Fruit fly (Drosophila melanogaster) whole organism, embryonic: ENCODE data around the gene sun.

Experiments
- Bdp1 ChIP-seq: fragments of 200-800 bp; sonication (Bioruptor generic); optimal IDR thresholded peaks from 3 replicates; lab custom pipeline; 2016; ENCODE audit warnings: missing biosample characterization, missing genetic modification characterization
- CG10366 ChIP-seq: fragments of 200-800 bp; sonication (Bioruptor generic); IDR thresholded peaks from 2 replicates; pipeline ENCODE4 v1.3.6; 2022; ENCODE audit warnings: missing biosample characterization, missing genetic modification characterization
- CG10543 ChIP-seq: fragments of 200-800 bp; sonication (Bioruptor generic); optimal IDR thresholded peaks from 3 replicates; lab custom pipeline; 2017; ENCODE audit warnings: missing biosample characterization, mild to moderate bottlenecking, missing genetic modification characterization, moderate library complexity
- CG10959 ChIP-seq: fragments of 200-800 bp; sonication (Bioruptor generic); IDR thresholded peaks from 2 replicates; pipeline ENCODE4 v1.3.6; 2022; ENCODE audit warnings: missing biosample characterization, missing genetic modification characterization
- CG11085 ChIP-seq: fragments of 200-800 bp; sonication (Bioruptor generic); IDR thresholded peaks from 2 replicates; pipeline ENCODE4 v1.3.6; 2022; ENCODE audit warnings: missing biosample characterization, missing genetic modification characterization
- CG11093 ChIP-seq: fragments of 200-800 bp; sonication (Bioruptor generic); IDR thresholded peaks from 3 replicates; pipeline ENCODE4 v1.3.6; 2022; ENCODE audit warnings: missing biosample characterization, missing genetic modification characterization
- CG12071 ChIP-seq: fragments of 200-800 bp; sonication (Bioruptor generic); optimal IDR thresholded peaks from 3 replicates; lab custom pipeline; 2018; ENCODE audit warnings: missing biosample characterization, mild to moderate bottlenecking, missing genetic modification characterization
- CG12391 ChIP-seq: fragments of 200-800 bp; sonication (Bioruptor generic); optimal IDR thresholded peaks from 3 replicates; lab custom pipeline; 2018; ENCODE audit warnings: missing biosample characterization, mild to moderate bottlenecking, missing genetic modification characterization, moderate library complexity
- CG14667 ChIP-seq: fragments of 200-800 bp; sonication (Bioruptor generic); IDR thresholded peaks from 2 replicates; pipeline ENCODE4 v1.3.6; 2022; ENCODE audit warnings: missing biosample characterization, missing genetic modification characterization
- CG18619 ChIP-seq: fragments of 200-800 bp; sonication (Bioruptor generic); optimal IDR thresholded peaks from 3 replicates; lab custom pipeline; 2017; ENCODE audit warnings: missing biosample characterization, mild to moderate bottlenecking, missing genetic modification characterization
- CG2712 ChIP-seq: fragments of 200-800 bp; optimal IDR thresholded peaks from 3 replicates; lab custom pipeline; 2019; ENCODE audit warnings: missing biosample characterization, mild to moderate bottlenecking, missing genetic modification characterization, moderate library complexity
- CG2875 ChIP-seq: fragments of 200-800 bp; sonication (Bioruptor generic); optimal IDR thresholded peaks from 2 replicates; lab custom pipeline; 2017; ENCODE audit warnings: missing biosample characterization, mild to moderate bottlenecking, missing genetic modification characterization, missing genetic modification reagents
- CG31365 ChIP-seq: fragments of 200-800 bp; sonication (Bioruptor generic); optimal IDR thresholded peaks from 2 replicates; lab custom pipeline; 2018; ENCODE audit warnings: missing biosample characterization, mild to moderate bottlenecking, missing genetic modification characterization
- CG33557 ChIP-seq: fragments of 200-800 bp; sonication (Bioruptor generic); optimal IDR thresholded peaks from 2 replicates; lab custom pipeline; 2019; ENCODE audit warnings: missing biosample characterization, mild to moderate bottlenecking, missing genetic modification characterization, moderate library complexity
- CG4328 ChIP-seq: fragments of 200-800 bp; sonication (Bioruptor generic); optimal IDR thresholded peaks from 3 replicates; lab custom pipeline; 2017; ENCODE audit warnings: missing biosample characterization, missing genetic modification reagents, missing genetic modification characterization
- CG4617 ChIP-seq: fragments of 200-800 bp; sonication (Bioruptor generic); optimal IDR thresholded peaks from 3 replicates; lab custom pipeline; 2016; ENCODE audit warnings: missing biosample characterization, missing genetic modification characterization, borderline replicate concordance
- CG4707 ChIP-seq: fragments of 200-800 bp; sonication (Bioruptor generic); optimal IDR thresholded peaks from 2 replicates; lab custom pipeline; 2018; ENCODE audit warnings: missing biosample characterization, mild to moderate bottlenecking, missing genetic modification characterization, moderate library complexity
- CG6254 ChIP-seq: fragments of 200-800 bp; sonication (Bioruptor generic); optimal IDR thresholded peaks from 3 replicates; lab custom pipeline; 2017; ENCODE audit warnings: mild to moderate bottlenecking, missing biosample characterization, missing genetic modification reagents, missing genetic modification characterization
- CG9215 ChIP-seq: fragments of 200-800 bp; sonication (Bioruptor generic); IDR thresholded peaks from 2 replicates; pipeline ENCODE4 v1.3.6; 2022; ENCODE audit warnings: missing biosample characterization, missing genetic modification characterization
- CrebB ChIP-seq: fragments of 200-800 bp; sonication (Bioruptor generic); optimal IDR thresholded peaks from 3 replicates; lab custom pipeline; 2018; ENCODE audit warnings: missing biosample characterization, mild to moderate bottlenecking, missing genetic modification characterization
- Dbx ChIP-seq: fragments of 200-800 bp; sonication (Bioruptor generic); IDR thresholded peaks from 3 replicates; pipeline ENCODE4 v1.3.6; 2022; ENCODE audit warnings: missing biosample characterization, missing genetic modification characterization
- Doc3 ChIP-seq: fragments of 200-800 bp; sonication (Bioruptor generic); IDR thresholded peaks from 3 replicates; pipeline ENCODE4 v1.3.6; 2022; ENCODE audit warnings: missing biosample characterization, missing genetic modification characterization; ENCODE audit not compliant: partially characterized antibody
- Dref ChIP-seq: fragments of 200-800 bp; sonication (Bioruptor generic); IDR thresholded peaks from 2 replicates; pipeline ENCODE4 v1.3.6; 2022; ENCODE audit warnings: missing biosample characterization, missing genetic modification characterization
- Ets65A ChIP-seq: fragments of 200-800 bp; sonication (Bioruptor generic); peaks from one replicate; lab custom pipeline; 2016; ENCODE audit warnings: missing biosample characterization, missing genetic modification characterization
- Gug ChIP-seq: fragments of 200-800 bp; sonication (Bioruptor generic); IDR thresholded peaks from 4 replicates; pipeline ENCODE4 v1.3.6; 2022; ENCODE audit warnings: missing biosample characterization, missing genetic modification characterization
- HHEX ChIP-seq: fragments of 200-800 bp; sonication (Bioruptor generic); optimal IDR thresholded peaks from 3 replicates; lab custom pipeline; 2017; ENCODE audit warnings: missing biosample characterization, mild to moderate bottlenecking, missing genetic modification characterization, missing genetic modification reagents
- HLH54F ChIP-seq: fragments of 200-800 bp; sonication (Bioruptor generic); optimal IDR thresholded peaks from 3 replicates; lab custom pipeline; 2016; ENCODE audit warnings: missing biosample characterization, missing genetic modification characterization
- Med ChIP-seq: fragments of 200-800 bp; sonication (Bioruptor generic); peaks from one replicate; lab custom pipeline; 2016; ENCODE audit warnings: missing biosample characterization, missing genetic modification characterization, mild to moderate bottlenecking, inconsistent platforms, moderate library complexity
- NC2α ChIP-seq: fragments of 200-800 bp; sonication (Bioruptor generic); optimal IDR thresholded peaks from 2 replicates; lab custom pipeline; 2016; ENCODE audit warnings: missing biosample characterization, missing genetic modification characterization
- Nf-YC ChIP-seq: fragments of 200-800 bp; optimal IDR thresholded peaks from 3 replicates; lab custom pipeline; 2019; ENCODE audit warnings: missing biosample characterization, mild to moderate bottlenecking, missing genetic modification characterization, moderate library complexity
- Opbp ChIP-seq: fragments of 200-800 bp; sonication (Bioruptor generic); IDR thresholded peaks from 3 replicates; pipeline ENCODE4 v1.3.6; 2022; ENCODE audit warnings: missing biosample characterization, missing genetic modification characterization; ENCODE audit not compliant: partially characterized antibody
- Ptx1 ChIP-seq: fragments of 200-800 bp; sonication (Bioruptor generic); IDR thresholded peaks from 2 replicates; pipeline ENCODE4 v1.3.6; 2022; ENCODE audit warnings: missing biosample characterization, missing genetic modification characterization
- Tbp ChIP-seq: fragments of >200 bp; optimal IDR thresholded peaks from 2 replicates; lab custom pipeline; 2018; ENCODE audit warnings: missing biosample characterization, missing genetic modification characterization
- caup ChIP-seq: fragments of 200-800 bp; sonication (Bioruptor generic); optimal IDR thresholded peaks from 3 replicates; lab custom pipeline; 2017; ENCODE audit warnings: missing biosample characterization, mild to moderate bottlenecking, missing genetic modification characterization, moderate library complexity; ENCODE audit not compliant: severe bottlenecking
- dan ChIP-seq: fragments of 200-800 bp; sonication (Bioruptor generic); IDR thresholded peaks from 2 replicates; pipeline ENCODE4 v1.3.6; 2022; ENCODE audit warnings: missing biosample characterization, missing genetic modification characterization
- ems ChIP-seq: fragments of 200-800 bp; sonication (Bioruptor generic); optimal IDR thresholded peaks from 3 replicates; lab custom pipeline; 2016; ENCODE audit warnings: missing biosample characterization, missing genetic modification characterization
- gem ChIP-seq: fragments of 200-800 bp; sonication (Bioruptor generic); optimal IDR thresholded peaks from 2 replicates; lab custom pipeline; 2019; ENCODE audit warnings: missing biosample characterization, mild to moderate bottlenecking, missing genetic modification characterization, moderate library complexity
- hb ChIP-seq: fragments of 200-800 bp; sonication (Bioruptor generic); IDR thresholded peaks from 3 replicates; pipeline ENCODE4 v1.3.6; 2022; ENCODE audit warnings: missing biosample characterization, missing genetic modification characterization; ENCODE audit not compliant: partially characterized antibody
- jigr1 ChIP-seq: fragments of 200-800 bp; sonication (Bioruptor generic); IDR thresholded peaks from 3 replicates; pipeline ENCODE4 v1.3.6; 2022; ENCODE audit warnings: missing biosample characterization, missing genetic modification characterization
- lab ChIP-seq: fragments of 200-800 bp; sonication (Bioruptor generic); optimal IDR thresholded peaks from 3 replicates; lab custom pipeline; 2017; ENCODE audit warnings: missing biosample characterization, missing genetic modification characterization, mild to moderate bottlenecking, moderate library complexity, missing genetic modification reagents
- lbe ChIP-seq: fragments of 200-800 bp; sonication (Bioruptor generic); optimal IDR thresholded peaks from 2 replicates; lab custom pipeline; 2016; ENCODE audit warnings: missing biosample characterization, mild to moderate bottlenecking, missing genetic modification characterization
- nerfin-1 ChIP-seq: fragments of 200-800 bp; sonication (Bioruptor generic); optimal IDR thresholded peaks from 3 replicates; lab custom pipeline; 2019; ENCODE audit warnings: missing biosample characterization, mild to moderate bottlenecking, missing genetic modification characterization, moderate library complexity
- salm ChIP-seq: fragments of 200-800 bp; sonication (Bioruptor generic); optimal IDR thresholded peaks from 2 replicates; lab custom pipeline; 2018; ENCODE audit warnings: missing biosample characterization, mild to moderate bottlenecking, missing genetic modification characterization
- sc ChIP-seq, 3 experiments: fragments of >200 bp in 2 of 3; fragments of 200-800 bp in 1 of 3; sonication (Bioruptor generic) in 1 of 3; optimal IDR thresholded peaks; 2 replicates in 2 of 3; 3 replicates in 1 of 3; lab custom pipeline; 2017; ENCODE audit warnings: mild to moderate bottlenecking in 1 of 3, missing biosample characterization in 1 of 3, missing genetic modification characterization in 1 of 3, missing genetic modification reagents in 1 of 3
- sisA ChIP-seq: fragments of 200-800 bp; sonication (Bioruptor generic); IDR thresholded peaks from 2 replicates; pipeline ENCODE4 v1.3.6; 2022; ENCODE audit warnings: missing biosample characterization, missing genetic modification characterization
- slbo ChIP-seq: fragments of 200-800 bp; sonication (Bioruptor generic); IDR thresholded peaks from 2 replicates; pipeline ENCODE4 v1.3.6; 2022; ENCODE audit warnings: missing biosample characterization, missing genetic modification characterization
- stc ChIP-seq: fragments of 200-800 bp; sonication (Bioruptor generic); IDR thresholded peaks from 2 replicates; pipeline ENCODE4 v1.3.6; 2022; ENCODE audit warnings: missing biosample characterization, missing genetic modification characterization
- unpg ChIP-seq: fragments of 200-800 bp; sonication (Bioruptor generic); optimal IDR thresholded peaks from 3 replicates; lab custom pipeline; 2018; ENCODE audit warnings: missing biosample characterization, mild to moderate bottlenecking, missing genetic modification characterization, moderate library complexity
- usp ChIP-seq: fragments of >200 bp; optimal IDR thresholded peaks from 2 replicates; lab custom pipeline; 2017; ENCODE audit warnings: missing biosample characterization, missing genetic modification characterization
- zfh1 ChIP-seq: fragments of 200-800 bp; sonication (Bioruptor generic); IDR thresholded peaks from 3 replicates; pipeline ENCODE4 v1.3.6; 2022; ENCODE audit warnings: missing biosample characterization, missing genetic modification characterization

sun gene

dm6 chrX:15868781-15869180 is 19.7 kb upstream of the sun start:
- TF ChIP-seq unpg (no peak), Doc3 (GFP tag; lab: Robert Waterston, UW) (no peak), CG14667 (GFP tag; lab: Robert Waterston, UW) (no peak), CG11085 (GFP tag; lab: Robert Waterston, UW) (no peak), salm (tag; lab: Kevin White, UChicago) (no peak), Dref (no peak), hb (GFP tag; lab: Robert Waterston, UW) (0 out of 3 replicates have a peak, but pooled peaks have one; percentile 42), CG33557 (GFP tag; lab: Kevin White, UChicago) (no peak), Dbx (GFP tag; lab: Robert Waterston, UW) (no peak), Gug (GFP tag; lab: Robert Waterston, UW) (no peak), sc (optimal IDR thresholded peaks at IDR 0.05; lab: Kevin White, UChicago) (no peak), sc (GFP tag; optimal IDR thresholded peaks at IDR 0.05; lab: Kevin White, UChicago) (no peak), stc (GFP tag; lab: Robert Waterston, UW) (no peak), Med (peak; percentile 62), sisA (GFP tag; lab: Robert Waterston, UW) (no peak), CG4328 (GFP tag; lab: Kevin White, UChicago) (no peak), CG11093 (no peak), Ets65A (GFP tag; lab: Kevin White, UChicago) (peak; percentile 79), CG18619 (no peak)

dm6 chrX:15867863-15868262 is 18.8 kb upstream of the sun start, which contains the start of gene Gapdh2:
Gapdh2 (plus strand) TSS chrX:15868145.
- peak; percentile 92 for TF ChIP-seq Bdp1
- peak; percentile 98 for TF ChIP-seq Ptx1 (GFP tag; lab: Robert Waterston, UW)
- TF ChIP-seq gem = peak; percentile 99
- peak; percentile 100 for TF ChIP-seq lab
- peak; percentile 100 for TF ChIP-seq CG12071 (GFP tag; lab: Kevin White, UChicago)
- TF ChIP-seq HLH54F (GFP tag; lab: Kevin White, UChicago) = peak; percentile 96
- TF ChIP-seq CG9215 (GFP tag; lab: Robert Waterston, UW) = peak; percentile 96
- TF ChIP-seq CG10366 (GFP tag; lab: Robert Waterston, UW) = peak; percentile 99
- TF ChIP-seq slbo (GFP tag; lab: Robert Waterston, UW) = peak; percentile 99
- peak; percentile 96 for TF ChIP-seq CG11093
- TF ChIP-seq CG10543 (GFP tag; lab: Kevin White, UChicago) = peak; percentile 100
- no peak for TF ChIP-seq usp
- TF ChIP-seq CrebB (tag; lab: Kevin White, UChicago) = peak; percentile 100
- TF ChIP-seq Tbp (GFP tag; lab: Kevin White, UChicago) = no peak
- peak; percentile 98 for TF ChIP-seq zfh1 (GFP tag; lab: Robert Waterston, UW)
- TF ChIP-seq CG2875 (GFP tag; lab: Kevin White, UChicago) = peak; percentile 98
- peak; percentile 100 for TF ChIP-seq HHEX (GFP tag; lab: Kevin White, UChicago)
- peak; percentile 98 for TF ChIP-seq ems (GFP tag; lab: Kevin White, UChicago)
- TF ChIP-seq CG6254 (GFP tag; lab: Kevin White, UChicago) = peak; percentile 96
- TF ChIP-seq dan = no peak
- no peak for TF ChIP-seq Opbp
- peak; percentile 95 for TF ChIP-seq CG4617 (GFP tag; lab: Kevin White, UChicago)
- peak; percentile 96 for TF ChIP-seq CG31365
- no peak; the same call in 2 of the 3 replicates for TF ChIP-seq jigr1
- peak; percentile 91 for TF ChIP-seq CG10959 (GFP tag; lab: Robert Waterston, UW)
- TF ChIP-seq CG2712 (tag; lab: Kevin White, UChicago) = peak; percentile 99
- TF ChIP-seq Nf-YC (tag; lab: Kevin White, UChicago) = peak; percentile 97
- TF ChIP-seq NC2α (GFP tag; lab: Kevin White, UChicago) = peak; percentile 90
- peak; percentile 99 for TF ChIP-seq lbe (GFP tag; lab: Kevin White, UChicago)
- TF ChIP-seq nerfin-1 (tag; lab: Kevin White, UChicago) = peak; percentile 99
- TF ChIP-seq caup (GFP tag; lab: Kevin White, UChicago) = peak; percentile 100
- peak; percentile 97 for TF ChIP-seq CG4707 (GFP tag; lab: Kevin White, UChicago)
- TF ChIP-seq Med = peak; percentile 99
- peak; percentile 99 for TF ChIP-seq CG12391 (tag; lab: Kevin White, UChicago)
